Worm (Caenorhabditis elegans): Measurements from ENCODE around the gene Y110A2AL.5.

Y110A2AL.5 gene

DNA sequence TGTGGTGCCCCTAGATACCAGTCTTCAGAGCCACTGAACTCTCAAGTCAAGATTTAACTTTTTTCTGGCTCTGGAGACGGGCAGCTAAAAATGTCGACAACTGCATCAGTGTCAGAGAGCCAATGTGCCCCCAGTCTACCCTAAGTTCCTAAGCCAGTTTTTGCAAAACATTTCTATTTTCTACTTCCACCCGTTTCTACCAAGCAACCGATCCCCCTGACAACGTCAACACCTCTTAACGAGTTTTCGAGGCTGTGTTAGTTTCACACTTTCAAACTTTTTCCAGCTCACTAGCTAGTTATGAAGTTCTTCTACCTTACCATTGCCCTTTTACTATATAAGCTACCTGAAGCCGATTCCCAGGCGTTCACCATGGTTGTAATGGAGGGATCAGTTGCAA lies at the start of gene Y110A2AL.5:
Gene Y110A2AL.5 (plus strand): TSS at position 301 of the 400 bp plus-strand sequence.
- TF ChIP-seq zag-1 (tag; optimal IDR thresholded peaks at IDR 0.05) = no peak
- TF ChIP-seq mdl-1 (tag; optimal IDR thresholded peaks at IDR 0.05) = no peak
- no peak for TF ChIP-seq ceh-16 (tag; optimal IDR thresholded peaks at IDR 0.05)
- no peak for TF ChIP-seq nhr-23 (tag; optimal IDR thresholded peaks at IDR 0.05)
- TF ChIP-seq lin-15B (tag; optimal IDR thresholded peaks at IDR 0.05) = no peak
- no peak for TF ChIP-seq egl-5 (tag; optimal IDR thresholded peaks at IDR 0.05)
- no peak for TF ChIP-seq unc-39 (tag; optimal IDR thresholded peaks at IDR 0.05)
- no peak for TF ChIP-seq elt-2 (tag; optimal IDR thresholded peaks at IDR 0.05)
- TF ChIP-seq aly-2 (tag; optimal IDR thresholded peaks at IDR 0.05) = no peak
- TF ChIP-seq jun-1 (tag; optimal IDR thresholded peaks at IDR 0.05) = no peak
- TF ChIP-seq ceh-82 (tag; optimal IDR thresholded peaks at IDR 0.05) = no peak
- TF ChIP-seq fkh-10 (GFP tag; optimal IDR thresholded peaks at IDR 0.05) = no peak
- no peak for TF ChIP-seq fkh-2 (tag; optimal IDR thresholded peaks at IDR 0.05)
- TF ChIP-seq ztf-4 (tag; optimal IDR thresholded peaks at IDR 0.05) = no peak
- TF ChIP-seq nhr-237 (tag; optimal IDR thresholded peaks at IDR 0.05) = no peak
- TF ChIP-seq ZK546.5 (tag; optimal IDR thresholded peaks at IDR 0.05) = no peak

DNA sequence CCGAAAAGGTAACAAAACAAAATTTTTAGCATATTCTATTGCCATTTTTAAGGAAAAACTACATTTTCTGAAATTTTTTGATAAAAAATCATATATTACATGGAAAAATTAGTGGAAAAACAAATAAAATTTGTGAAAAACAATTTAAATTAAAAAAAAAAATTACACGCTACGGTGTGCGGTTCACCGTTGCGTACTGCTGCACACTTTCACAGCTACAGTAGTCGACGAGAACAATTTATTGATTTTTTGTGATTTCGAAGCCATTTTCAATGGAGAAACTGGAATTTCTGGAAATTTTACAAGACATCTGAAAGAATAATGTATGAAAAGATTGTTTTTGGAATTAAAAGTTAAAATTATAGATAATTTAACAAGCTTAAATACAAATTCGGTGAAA lies 49.3 kb upstream of the Y110A2AL.5 start:
- TF ChIP-seq sea-2 (GFP tag; optimal IDR thresholded peaks at IDR 0.05) (no peak), nhr-237 (tag; optimal IDR thresholded peaks at IDR 0.05) (no peak), elt-1 (tag; optimal IDR thresholded peaks at IDR 0.05) (no peak), fos-1 (tag; optimal IDR thresholded peaks at IDR 0.05) (no peak), mml-1 (tag; optimal IDR thresholded peaks at IDR 0.05) (no peak), egl-27 (tag; optimal IDR thresholded peaks at IDR 0.05) (no peak), nhr-77 (tag; optimal IDR thresholded peaks at IDR 0.05) (no peak), nhr-12 (tag; optimal IDR thresholded peaks at IDR 0.05) (no peak), lsy-12 (tag; optimal IDR thresholded peaks at IDR 0.05) (no peak), ztf-11 (tag; optimal IDR thresholded peaks at IDR 0.05) (no peak), lin-39 (tag; optimal IDR thresholded peaks at IDR 0.05) (no peak), nhr-67 (tag; optimal IDR thresholded peaks at IDR 0.05) (no peak), ztf-4 (tag; optimal IDR thresholded peaks at IDR 0.05) (no peak), eor-1 (tag; optimal IDR thresholded peaks at IDR 0.05) (no peak), nhr-28 (tag; optimal IDR thresholded peaks at IDR 0.05) (no peak), nhr-11 (tag; optimal IDR thresholded peaks at IDR 0.05) (no peak), ceh-28 (tag; optimal IDR thresholded peaks at IDR 0.05) (no peak), unc-39 (tag; optimal IDR thresholded peaks at IDR 0.05) (no peak)

DNA sequence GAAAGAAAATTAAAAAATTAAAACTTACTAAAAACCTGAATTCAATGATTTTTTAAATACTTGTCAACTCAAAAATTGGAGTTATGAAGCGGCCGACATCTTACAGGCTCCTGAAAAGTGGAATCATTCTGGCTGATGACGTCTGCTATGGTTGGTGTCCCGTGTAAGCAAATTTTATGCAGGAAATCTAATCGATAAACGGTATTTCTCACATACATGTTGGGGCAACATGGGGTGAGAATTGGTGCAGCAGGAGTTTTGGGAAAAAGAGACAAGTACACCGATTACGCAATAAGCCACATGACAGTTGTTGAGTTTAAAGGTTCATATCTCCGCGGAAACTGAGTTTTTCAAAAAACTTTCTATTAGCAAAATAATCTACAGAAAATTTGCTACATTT lies 48.9 kb upstream of the Y110A2AL.5 start, which contains the start of gene K12H6.2:
Gene K12H6.2 (minus strand): TSS at position 101 of the 400 bp plus-strand sequence.
- TF ChIP-seq egl-27 (tag; optimal IDR thresholded peaks at IDR 0.05) = no peak
- no peak for TF ChIP-seq aly-2 (tag; optimal IDR thresholded peaks at IDR 0.05)
- TF ChIP-seq ztf-11 (tag; optimal IDR thresholded peaks at IDR 0.05) = no peak
- TF ChIP-seq nhr-76 (tag; optimal IDR thresholded peaks at IDR 0.05) = no peak
- TF ChIP-seq elt-2 (tag; optimal IDR thresholded peaks at IDR 0.05) = no peak
- TF ChIP-seq nhr-237 (tag; optimal IDR thresholded peaks at IDR 0.05) = no peak

DNA sequence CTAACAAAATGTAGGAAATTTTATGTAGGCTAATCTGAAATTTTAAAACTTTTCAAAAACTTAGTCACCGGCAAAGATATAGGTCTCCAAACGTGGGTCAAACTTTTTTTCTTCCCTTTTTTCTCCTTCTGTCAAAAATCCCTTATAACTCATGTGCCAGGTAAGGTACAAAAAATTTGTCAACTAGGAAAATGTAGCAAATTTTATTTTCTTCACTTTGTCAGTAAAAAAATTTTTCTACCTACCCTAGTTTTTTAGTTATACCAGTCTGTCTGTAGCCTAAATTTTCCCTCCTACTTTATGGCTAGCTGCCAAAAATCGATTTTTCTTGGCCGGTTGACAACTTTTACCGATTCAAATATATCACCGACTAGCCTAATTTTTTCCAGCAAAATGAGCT lies 47.7 kb upstream of the Y110A2AL.5 start, which contains the start of gene set-13:
Gene set-13 (plus strand): TSS at position 301 of the 400 bp plus-strand sequence.
- TF ChIP-seq tbx-2 (tag; optimal IDR thresholded peaks at IDR 0.05) = no peak
- no peak for TF ChIP-seq ceh-82 (tag; optimal IDR thresholded peaks at IDR 0.05)

DNA sequence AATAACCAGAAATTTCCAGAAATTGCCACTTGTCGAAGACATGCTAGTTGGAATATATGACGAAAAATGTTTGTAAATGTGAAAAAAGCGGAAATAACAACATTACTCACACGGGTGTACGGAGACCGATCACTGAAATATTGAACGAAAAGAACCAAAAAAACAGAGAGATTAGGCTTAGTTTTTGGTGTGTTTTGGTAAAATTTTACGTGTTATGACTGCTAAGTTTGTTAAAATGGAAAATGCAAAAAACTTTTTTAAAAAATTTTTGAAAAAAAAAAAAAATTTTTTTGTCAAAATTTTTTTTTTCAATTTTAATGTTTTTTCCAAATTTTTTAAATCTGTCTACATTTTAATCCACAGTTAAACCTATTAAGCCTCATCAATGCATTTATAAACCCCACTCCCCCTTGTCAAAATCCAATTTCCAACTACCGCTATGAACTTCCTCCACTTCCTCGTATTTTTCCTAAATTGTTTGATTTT lies 41.9 kb upstream of the Y110A2AL.5 start, which contains the start of the genes fut-4 and K12H6.10:
Gene fut-4 (minus strand): TSS at position 101 of the 486 bp plus-strand sequence.
Gene K12H6.10 (plus strand): TSS at position 436 of the 486 bp plus-strand sequence.
- TF ChIP-seq pqm-1 (tag; optimal IDR thresholded peaks at IDR 0.05) (no peak), sea-2 (GFP tag; optimal IDR thresholded peaks at IDR 0.05) (no peak)

DNA sequence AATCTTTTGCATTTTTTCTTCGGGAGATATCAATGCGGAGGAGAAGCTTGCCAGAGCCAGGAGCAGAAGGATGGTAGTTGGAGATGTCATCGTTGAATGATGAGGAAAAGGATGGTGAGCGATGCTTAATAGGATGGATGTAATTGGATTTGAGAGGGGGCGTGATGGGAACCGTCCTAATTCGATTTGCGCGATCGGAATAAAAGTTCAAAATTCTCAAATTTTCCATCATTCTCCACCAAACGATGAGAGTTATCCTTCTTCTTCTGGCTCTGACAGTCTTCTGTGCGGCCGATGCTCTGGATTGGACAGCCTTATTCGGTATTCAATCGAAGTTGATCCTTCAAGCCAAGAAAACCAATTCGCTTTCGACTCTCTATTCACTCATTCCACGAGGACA lies 40.2 kb upstream of the Y110A2AL.5 start, which contains the start of the genes K12H6.4 and K12H6.9:
Gene K12H6.4 (minus strand): TSS at position 101 of the 400 bp plus-strand sequence.
Gene K12H6.9 (plus strand): TSS at position 236 of the 400 bp plus-strand sequence.
- TF ChIP-seq pha-4 (tag; optimal IDR thresholded peaks at IDR 0.05) = no peak
